Worm (Caenorhabditis elegans): ENCODE measurements around the gene lsm-5.

DNA sequence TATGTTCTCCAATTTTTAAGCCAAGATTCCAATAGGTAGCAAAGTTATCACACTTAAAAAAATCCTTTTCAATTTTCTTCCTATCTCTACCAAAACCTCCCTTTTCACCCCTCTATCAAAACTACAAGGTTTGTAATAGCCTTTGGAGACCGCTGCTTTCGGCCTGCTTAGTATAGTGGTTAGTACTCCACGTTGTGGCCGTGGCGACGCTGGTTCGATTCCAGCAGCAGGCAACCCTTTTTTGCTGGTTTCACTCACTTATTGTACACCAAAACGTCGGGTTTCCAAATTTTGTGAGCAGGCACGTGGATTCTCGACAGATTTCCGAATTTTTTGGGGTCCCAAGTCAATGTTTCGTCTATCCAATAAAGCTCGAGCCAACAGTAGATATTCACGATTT, 16.3 kb upstream of the lsm-5 start:
- TF ChIP-seq lin-39 (tag; optimal IDR thresholded peaks at IDR 0.05) (no peak), nhr-76 (tag; optimal IDR thresholded peaks at IDR 0.05) (no peak), eor-1 (tag; optimal IDR thresholded peaks at IDR 0.05) (no peak), elt-3 (tag; optimal IDR thresholded peaks at IDR 0.05) (no peak), pha-4 (tag; optimal IDR thresholded peaks at IDR 0.05) (no peak)
